Fruit fly (Drosophila melanogaster): ENCODE data around the gene IntS11.
A peak's percentile ranks its signal among the peaks of the same experiment; 100 is the strongest.

Gene IntS11

dm6 chr3R:29758129-29758733 lies 13.1 kb downstream of the IntS11 start (continued):
- TF ChIP-seq CG1603 (tag; optimal IDR thresholded peaks at IDR 0.05) (peak; percentile 22), HLH3B (GFP tag; IDR thresholded peaks at IDR 0.05) (peak; percentile 22; the same call in 1 of the 2 replicates), Hr78 (GFP tag; optimal IDR thresholded peaks at IDR 0.05) (no peak), Med (GFP tag) (peak; percentile 15), zen2 (GFP tag; IDR thresholded peaks at IDR 0.05; ENCODE audit: partially characterized antibody) (no peak), tgo (GFP tag; IDR thresholded peaks at IDR 0.05) (peak; percentile 25; the same call in 1 of the 3 replicates), vvl (GFP tag; IDR thresholded peaks at IDR 0.05) (peak; percentile 49; the same call in 1 of the 2 replicates), Hr51 (GFP tag; optimal IDR thresholded peaks at IDR 0.05) (peak in 1 of 2 experiments; percentile 39), Bdp1 (GFP tag; optimal IDR thresholded peaks at IDR 0.05) (no peak), slbo (GFP tag; IDR thresholded peaks at IDR 0.05) (peak; percentile 43), CG30403 (GFP tag; optimal IDR thresholded peaks at IDR 0.05) (peak; percentile 31), H2.0 (GFP tag; IDR thresholded peaks at IDR 0.05) (0 out of 2 replicates have a peak, but pooled peaks have one; percentile 18), phol (tag; optimal IDR thresholded peaks at IDR 0.05) (no peak), row (GFP tag; IDR thresholded peaks at IDR 0.05) (peak; percentile 53), NC2α (GFP tag; optimal IDR thresholded peaks at IDR 0.05) (no peak), CG17328 (GFP tag; IDR thresholded peaks at IDR 0.05) (0 out of 2 replicates have a peak, but pooled peaks have one; percentile 35), sens (GFP tag) (peak; percentile 25)

- TF ChIP-seq CrebB (tag; optimal IDR thresholded peaks at IDR 0.05) (no peak), rib (GFP tag; IDR thresholded peaks at IDR 0.05) (no peak), CG31224 (GFP tag; IDR thresholded peaks at IDR 0.05) (no peak), CG12104 (GFP tag; optimal IDR thresholded peaks at IDR 0.05) (no peak), Hmx (GFP tag; optimal IDR thresholded peaks at IDR 0.05) (no peak), CG11247 (GFP tag; IDR thresholded peaks at IDR 0.05) (no peak), trem (tag; optimal IDR thresholded peaks at IDR 0.05) (no peak), br (optimal IDR thresholded peaks at IDR 0.05) (no peak), Nf-YC (tag; optimal IDR thresholded peaks at IDR 0.05) (peak; percentile 69), CG5245 (GFP tag; optimal IDR thresholded peaks at IDR 0.05) (no peak), oc (tag; optimal IDR thresholded peaks at IDR 0.05) (no peak), H2.0 (GFP tag; IDR thresholded peaks at IDR 0.05) (no peak), Nf-YB (GFP tag; optimal IDR thresholded peaks at IDR 0.05) (peak; percentile 59), sd (tag; optimal IDR thresholded peaks at IDR 0.05) (peak; percentile 52), dati (GFP tag; IDR thresholded peaks at IDR 0.05) (no peak)
These were observed 13.6 kb downstream of the IntS11 start for dm6 chr3R:29758734-29759131.

- TF ChIP-seq Meics (GFP tag; optimal IDR thresholded peaks at IDR 0.05) (peak; percentile 1), CG16779 (GFP tag; IDR thresholded peaks at IDR 0.05) (no peak), Trl (optimal IDR thresholded peaks at IDR 0.05) (peak; percentile 28 to 57), Trl (GFP tag; optimal IDR thresholded peaks at IDR 0.05) (no peak), CG32532 (GFP tag; IDR thresholded peaks at IDR 0.05) (peak; percentile 49; the same call in 1 of the 2 replicates), CG11504 (tag; optimal IDR thresholded peaks at IDR 0.05) (peak; percentile 13), grau (tag; optimal IDR thresholded peaks at IDR 0.05) (peak; percentile 26), row (GFP tag; IDR thresholded peaks at IDR 0.05) (peak; percentile 50), CG2678 (tag; optimal IDR thresholded peaks at IDR 0.05) (peak; percentile 6), NFAT (GFP tag; IDR thresholded peaks at IDR 0.05) (0 out of 2 replicates have a peak, but pooled peaks have one; percentile 25), otp (GFP tag; IDR thresholded peaks at IDR 0.05) (no peak), Rfx (GFP tag; IDR thresholded peaks at IDR 0.05) (peak; percentile 21; the same call in 1 of the 2 replicates), gem (tag; optimal IDR thresholded peaks at IDR 0.05) (peak; percentile 11), br (optimal IDR thresholded peaks at IDR 0.05) (no peak), CG11560 (tag; IDR thresholded peaks at IDR 0.05) (no peak), lov (optimal IDR thresholded peaks at IDR 0.05) (no peak), lov (GFP tag; IDR thresholded peaks at IDR 0.05) (no peak), CG4854 (GFP tag; optimal IDR thresholded peaks at IDR 0.05) (no peak)
These were observed 14.9 kb downstream of the IntS11 start for dm6 chr3R:29760042-29760441.

All from whole organism, embryonic.